Fruit fly (Drosophila melanogaster): ENCODE results near the gene CG32277.

The CG32277 gene

DNA sequence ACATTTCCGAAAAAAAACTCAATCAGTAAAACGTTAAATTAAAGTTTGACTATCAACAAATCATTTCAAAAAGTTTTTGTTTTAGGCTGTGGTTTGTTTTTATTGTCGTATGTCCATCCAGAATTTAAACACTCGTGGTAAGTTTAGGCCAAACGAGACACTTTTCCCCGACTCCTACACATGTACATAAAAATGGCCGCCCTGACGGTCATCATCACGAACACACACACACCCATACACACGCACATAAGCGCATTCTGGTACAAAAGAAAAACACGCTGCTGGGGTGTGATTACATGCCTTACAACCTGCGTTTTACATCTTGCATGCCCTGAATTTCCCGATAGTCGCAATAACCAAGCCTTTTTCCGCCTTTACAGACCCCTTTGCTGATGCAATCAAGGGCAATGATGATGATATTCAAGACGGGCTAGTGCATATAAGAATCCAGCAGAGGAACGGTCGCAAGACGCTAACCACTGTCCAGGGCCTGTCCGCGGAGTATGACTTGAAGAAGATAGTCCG is 18.2 kb upstream of the CG32277 start (continued):
- TF ChIP-seq CG10267 (tag; optimal IDR thresholded peaks at IDR 0.05) (no peak), CG17802 (tag; optimal IDR thresholded peaks at IDR 0.05) (no peak), CG16863 (GFP tag; optimal IDR thresholded peaks at IDR 0.05) (no peak), vfl (GFP tag; optimal IDR thresholded peaks at IDR 0.05) (no peak), CG8290 (GFP tag; optimal IDR thresholded peaks at IDR 0.05) (no peak), CG8290 (tag; optimal IDR thresholded peaks at IDR 0.05) (no peak), C15 (GFP tag; IDR thresholded peaks at IDR 0.05) (no peak), CG4707 (GFP tag; optimal IDR thresholded peaks at IDR 0.05) (no peak), phol (tag; optimal IDR thresholded peaks at IDR 0.05) (peak; percentile 73), CG12659 (GFP tag; optimal IDR thresholded peaks at IDR 0.05) (no peak), hkb (optimal IDR thresholded peaks at IDR 0.05) (no peak), hkb (GFP tag; IDR thresholded peaks at IDR 0.05) (no peak), HLH54F (GFP tag; optimal IDR thresholded peaks at IDR 0.05) (no peak), Stat92E (GFP tag; optimal IDR thresholded peaks at IDR 0.05) (no peak), MESR4 (GFP tag; optimal IDR thresholded peaks at IDR 0.05) (peak; percentile 99), zen2 (GFP tag; IDR thresholded peaks at IDR 0.05; ENCODE audit: partially characterized antibody) (no peak), mirr (GFP tag; optimal IDR thresholded peaks at IDR 0.05) (no peak), pb (GFP tag; optimal IDR thresholded peaks at IDR 0.05) (no peak), CG2199 (GFP tag; IDR thresholded peaks at IDR 0.05) (peak; percentile 93), CG8359 (GFP tag; optimal IDR thresholded peaks at IDR 0.05; ENCODE audit: borderline replicate concordance) (no peak), dm (GFP tag; optimal IDR thresholded peaks at IDR 0.05) (peak; percentile 43), h (optimal IDR thresholded peaks at IDR 0.05) (no peak), CG12744 (GFP tag; optimal IDR thresholded peaks at IDR 0.05) (no peak), CG2116 (GFP tag; optimal IDR thresholded peaks at IDR 0.05) (no peak), HLH4C (GFP tag; IDR thresholded peaks at IDR 0.05; ENCODE audit: partially characterized antibody) (0 out of 3 replicates have a peak, but pooled peaks have one; percentile 2), nau (GFP tag; optimal IDR thresholded peaks at IDR 0.05) (no peak), stwl (tag; optimal IDR thresholded peaks at IDR 0.05) (no peak), BtbVII (GFP tag; optimal IDR thresholded peaks at IDR 0.05) (no peak), kay (GFP tag; optimal IDR thresholded peaks at IDR 0.05) (no peak), cg (GFP tag; optimal IDR thresholded peaks at IDR 0.05) (peak; percentile 93), chm (GFP tag; IDR thresholded peaks at IDR 0.05) (peak; percentile 49), nerfin-1 (tag; optimal IDR thresholded peaks at IDR 0.05) (no peak), yki (optimal IDR thresholded peaks at IDR 0.05) (no peak), Awh (GFP tag; IDR thresholded peaks at IDR 0.05) (no peak), CG17912 (GFP tag; optimal IDR thresholded peaks at IDR 0.05) (no peak), Deaf1 (tag; optimal IDR thresholded peaks at IDR 0.05) (no peak), trem (tag; optimal IDR thresholded peaks at IDR 0.05) (no peak), CG12236 (GFP tag; optimal IDR thresholded peaks at IDR 0.05) (no peak), CG9609 (GFP tag; optimal IDR thresholded peaks at IDR 0.05) (no peak), CoRest (tag; optimal IDR thresholded peaks at IDR 0.05) (no peak), ind (GFP tag; optimal IDR thresholded peaks at IDR 0.05) (no peak), CG7987 (GFP tag; optimal IDR thresholded peaks at IDR 0.05) (peak; percentile 89), pita (GFP tag; optimal IDR thresholded peaks at IDR 0.05) (no peak), unc-4 (GFP tag; IDR thresholded peaks at IDR 0.05; ENCODE audit: partially characterized antibody) (0 out of 2 replicates have a peak, but pooled peaks have one; percentile 24), CG2678 (tag; optimal IDR thresholded peaks at IDR 0.05) (no peak), grn (GFP tag; optimal IDR thresholded peaks at IDR 0.05) (no peak), CG10209 (GFP tag; optimal IDR thresholded peaks at IDR 0.05) (no peak), CG9817 (tag; optimal IDR thresholded peaks at IDR 0.05) (no peak), CG12299 (tag; optimal IDR thresholded peaks at IDR 0.05) (no peak), CG16779 (GFP tag; IDR thresholded peaks at IDR 0.05) (no peak), CG14014 (GFP tag; IDR thresholded peaks at IDR 0.05) (no peak), CG9215 (GFP tag; IDR thresholded peaks at IDR 0.05) (no peak)

Measured in whole organism, embryonic.